Worm (Caenorhabditis elegans): ENCODE results near the gene kin-2.

Gene kin-2

DNA sequence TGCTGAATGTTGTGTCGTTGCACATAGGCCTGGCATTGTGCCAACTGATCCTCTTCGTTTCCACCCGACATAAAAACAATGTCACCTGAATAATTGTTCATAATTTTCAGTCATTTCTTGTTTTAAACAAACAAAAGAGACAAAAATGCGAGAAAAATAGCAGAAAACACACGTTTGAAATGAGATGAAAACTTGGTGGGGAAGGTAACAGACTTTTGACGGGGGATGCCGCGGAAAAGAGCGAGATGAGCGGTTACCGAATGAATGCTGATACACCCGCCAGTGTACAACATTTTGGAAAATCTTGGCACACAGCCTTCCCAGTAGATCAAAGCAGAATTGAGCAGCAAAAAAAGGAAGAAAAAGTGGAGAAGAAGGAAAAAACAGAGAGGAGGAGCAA lies at the start of gene kin-2:
kin-2 (minus strand) TSS at position 101 of the 400 bp plus-strand sequence.
- no peak for TF ChIP-seq mdl-1 (tag; optimal IDR thresholded peaks at IDR 0.05)
- no peak for TF ChIP-seq elt-2 (tag; optimal IDR thresholded peaks at IDR 0.05)
- no peak for TF ChIP-seq ama-1 (optimal IDR thresholded peaks at IDR 0.05)
- TF ChIP-seq hmg-11 (tag; optimal IDR thresholded peaks at IDR 0.05): no peak
- TF ChIP-seq egl-27 (tag; optimal IDR thresholded peaks at IDR 0.05): no peak
- no peak for TF ChIP-seq mml-1 (tag; optimal IDR thresholded peaks at IDR 0.05)

DNA sequence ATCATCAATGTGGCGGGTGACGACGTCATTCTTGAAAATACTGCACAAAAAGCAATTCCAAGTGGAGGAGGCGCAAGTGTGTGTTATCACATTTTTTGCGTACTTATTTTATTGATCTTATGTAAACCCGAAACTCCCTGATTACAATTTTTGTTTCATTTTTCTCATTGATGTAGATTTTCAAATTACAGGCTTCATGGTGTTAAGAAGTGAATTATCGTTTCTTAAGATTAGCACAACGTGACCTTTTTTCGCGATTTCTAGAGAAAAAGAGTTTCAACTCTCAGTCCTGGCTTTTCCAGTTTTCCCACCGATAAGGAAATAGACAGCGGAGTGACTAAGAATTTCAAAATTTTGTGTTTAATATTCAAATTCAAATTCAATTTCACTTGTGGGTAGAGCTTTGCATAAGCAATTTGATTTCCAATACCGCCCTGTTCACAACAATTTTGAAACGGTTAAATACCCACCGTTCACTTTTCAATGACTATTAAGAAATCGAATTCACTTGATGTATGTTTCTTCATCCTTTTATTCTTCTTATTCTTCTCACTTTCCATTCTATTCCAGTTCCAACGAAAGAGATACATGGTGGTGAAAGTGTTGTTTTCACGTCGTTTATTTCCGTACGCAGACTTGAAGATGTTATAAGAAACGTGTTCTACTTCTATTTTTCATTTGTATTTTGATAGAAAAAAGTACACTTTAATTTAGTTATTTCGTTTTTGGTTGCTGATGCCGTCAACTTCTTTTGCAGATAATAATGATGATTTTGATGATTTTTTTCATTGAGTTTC lies 49.3 kb upstream of the kin-2 start:
- peak; percentile 26 for TF ChIP-seq pqm-1 (tag; optimal IDR thresholded peaks at IDR 0.05)
- TF ChIP-seq snpc-4 (tag; optimal IDR thresholded peaks at IDR 0.05): no peak
- peak; percentile 52 for TF ChIP-seq elt-2 (tag; optimal IDR thresholded peaks at IDR 0.05)
- no peak for TF ChIP-seq egl-27 (tag; optimal IDR thresholded peaks at IDR 0.05)
- TF ChIP-seq nhr-25 (tag; optimal IDR thresholded peaks at IDR 0.05): peak; percentile 53

DNA sequence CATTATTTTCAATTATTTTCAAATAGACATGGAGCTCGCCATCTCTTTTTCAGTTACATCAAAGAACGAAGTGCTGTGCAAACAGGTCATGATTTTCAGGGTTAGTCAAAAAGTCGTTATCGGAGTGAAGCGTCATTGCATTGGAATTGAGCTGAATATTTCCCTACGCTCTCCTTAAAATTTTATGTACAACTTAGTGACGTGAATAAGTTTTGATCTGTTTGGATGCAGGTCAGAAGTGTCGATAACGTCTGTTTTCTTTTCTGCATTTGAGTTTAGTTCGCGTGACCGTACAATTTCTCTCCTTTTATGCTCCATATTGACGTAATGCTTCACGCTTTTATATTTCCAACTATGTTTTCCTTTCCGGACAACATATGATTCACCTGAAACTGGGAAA lies 47.3 kb upstream of the kin-2 start:
- TF ChIP-seq pqm-1 (tag; optimal IDR thresholded peaks at IDR 0.05): peak; percentile 74
- TF ChIP-seq pha-4 (tag; optimal IDR thresholded peaks at IDR 0.05): peak; percentile 45
- peak; percentile 85 for TF ChIP-seq elt-2 (tag; optimal IDR thresholded peaks at IDR 0.05)
- no peak for TF ChIP-seq nhr-11 (tag; optimal IDR thresholded peaks at IDR 0.05)
- TF ChIP-seq egl-27 (tag; optimal IDR thresholded peaks at IDR 0.05): no peak
- peak; percentile 37 for TF ChIP-seq jun-1 (tag; optimal IDR thresholded peaks at IDR 0.05)
- no peak for TF ChIP-seq aly-2 (tag; optimal IDR thresholded peaks at IDR 0.05)

DNA sequence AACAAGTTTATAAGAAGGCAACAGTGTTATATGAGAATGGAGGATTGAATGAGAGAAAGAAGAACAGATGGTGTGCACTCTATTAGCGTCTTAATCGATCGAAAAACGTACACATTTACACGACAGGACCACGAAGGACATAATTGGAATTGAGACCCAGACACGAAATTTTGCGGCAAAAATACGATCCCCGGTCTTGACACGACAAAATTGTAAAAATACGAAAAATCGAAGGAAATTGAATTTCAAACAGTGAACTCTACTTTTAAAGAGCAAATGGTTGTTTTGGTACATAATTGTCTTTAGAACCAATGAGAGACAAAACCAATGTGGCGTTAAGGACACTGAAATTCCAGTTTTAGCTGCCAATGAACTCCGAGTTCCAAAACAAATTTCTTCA lies 44.8 kb upstream of the kin-2 start, which contains the start of gene lelo-3:
lelo-3 (minus strand) TSS at position 101 of the 400 bp plus-strand sequence.
- TF ChIP-seq eor-1 (tag; optimal IDR thresholded peaks at IDR 0.05): no peak

ce11 chrX:6020782-6021181 lies 43.1 kb upstream of the kin-2 start:
- no peak for TF ChIP-seq ceh-16 (tag; optimal IDR thresholded peaks at IDR 0.05)
- no peak for TF ChIP-seq lin-39 (tag; optimal IDR thresholded peaks at IDR 0.05)

ce11 chrX:6019886-6020469 lies 42.3 kb upstream of the kin-2 start, which contains the start of gene C09B8.4:
C09B8.4 (minus strand) TSS chrX:6019936.
- TF ChIP-seq ama-1 (optimal IDR thresholded peaks at IDR 0.05): no peak
- no peak for TF ChIP-seq nhr-28 (tag; optimal IDR thresholded peaks at IDR 0.05)
- no peak for TF ChIP-seq nfya-1 (tag; optimal IDR thresholded peaks at IDR 0.05; ENCODE audit: insufficient read depth)
- no peak for TF ChIP-seq sea-2 (GFP tag; optimal IDR thresholded peaks at IDR 0.05)
- no peak for TF ChIP-seq fkh-10 (GFP tag; optimal IDR thresholded peaks at IDR 0.05)

ce11 chrX:6015096-6015495 lies 37.4 kb upstream of the kin-2 start, which contains the start of gene C09B8.8:
C09B8.8 (plus strand) TSS chrX:6015492.
- peak; percentile 81 for TF ChIP-seq pha-4 (tag; optimal IDR thresholded peaks at IDR 0.05)
- TF ChIP-seq pqm-1 (tag; optimal IDR thresholded peaks at IDR 0.05): no peak

DNA sequence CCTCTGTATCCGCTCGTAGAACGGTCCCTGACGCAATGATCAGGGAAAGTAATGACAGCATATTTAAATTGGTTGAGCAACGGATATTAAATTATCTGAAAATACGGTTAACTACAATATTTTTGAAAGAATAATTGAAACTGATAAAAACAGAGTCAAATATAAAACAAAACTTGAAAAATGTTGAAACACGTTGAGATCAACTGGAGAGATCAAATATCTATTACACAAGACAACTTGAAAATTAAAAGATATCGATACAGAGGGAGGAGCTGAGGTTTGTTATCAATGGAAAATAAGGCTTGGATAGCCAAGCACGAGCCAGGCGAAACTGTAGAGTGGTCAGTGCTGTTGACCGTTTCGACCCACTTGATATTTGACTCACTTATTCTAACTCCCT lies 32.9 kb upstream of the kin-2 start, which contains the start of gene C09B8.3:
C09B8.3 (minus strand) TSS at position 101 of the 400 bp plus-strand sequence.
- TF ChIP-seq aly-2 (tag; optimal IDR thresholded peaks at IDR 0.05) (no peak), elt-2 (tag; optimal IDR thresholded peaks at IDR 0.05) (no peak), ceh-16 (tag; optimal IDR thresholded peaks at IDR 0.05) (no peak), ceh-82 (tag; optimal IDR thresholded peaks at IDR 0.05) (no peak), skn-1 (tag; optimal IDR thresholded peaks at IDR 0.05) (no peak), fkh-2 (tag; optimal IDR thresholded peaks at IDR 0.05) (no peak), egl-27 (tag; optimal IDR thresholded peaks at IDR 0.05) (no peak), elt-1 (tag; optimal IDR thresholded peaks at IDR 0.05) (no peak), egl-5 (tag; optimal IDR thresholded peaks at IDR 0.05) (no peak), ama-1 (optimal IDR thresholded peaks at IDR 0.05) (no peak), tbx-2 (tag; optimal IDR thresholded peaks at IDR 0.05) (no peak), pqm-1 (tag; optimal IDR thresholded peaks at IDR 0.05) (no peak), R02D3.7 (tag; optimal IDR thresholded peaks at IDR 0.05) (no peak), hmg-11 (tag; optimal IDR thresholded peaks at IDR 0.05) (no peak), lin-39 (tag; optimal IDR thresholded peaks at IDR 0.05) (no peak)
